Fruit fly (Drosophila melanogaster) whole organism, adult: ENCODE measurements around the gene Hs6st.

ENCODE experiments used
- CG11617 ChIP-seq: fragments of 200-800 bp; sonication (Bioruptor generic); optimal IDR thresholded peaks from 2 replicates; lab custom pipeline; 2017; ENCODE audit warnings: mild to moderate bottlenecking, missing biosample characterization, missing genetic modification reagents, missing genetic modification characterization
- CG12768 ChIP-seq: fragments of 200-800 bp; sonication (Bioruptor generic); optimal IDR thresholded peaks from 2 replicates; lab custom pipeline; 2017; ENCODE audit warnings: missing biosample characterization, missing genetic modification characterization, mild to moderate bottlenecking, moderate library complexity, missing genetic modification reagents
- CG14711 ChIP-seq: fragments of 200-800 bp; sonication (Bioruptor generic); optimal IDR thresholded peaks from 2 replicates; lab custom pipeline; 2018; ENCODE audit warnings: missing biosample characterization, mild to moderate bottlenecking, missing genetic modification characterization, moderate library complexity
- CG1620 ChIP-seq: fragments of 200-800 bp; sonication (Bioruptor generic); optimal IDR thresholded peaks from 2 replicates; lab custom pipeline; 2016; ENCODE audit warnings: missing biosample characterization, missing genetic modification characterization
- CG33017 ChIP-seq: fragments of 200-800 bp; sonication (Bioruptor generic); optimal IDR thresholded peaks from 2 replicates; lab custom pipeline; 2018; ENCODE audit warnings: missing biosample characterization, mild to moderate bottlenecking, missing genetic modification characterization, moderate library complexity
- CG5204 ChIP-seq: fragments of 200-800 bp; sonication (Bioruptor generic); optimal IDR thresholded peaks from 2 replicates; lab custom pipeline; 2016; ENCODE audit warnings: missing biosample characterization, missing genetic modification characterization
- CG7045 ChIP-seq: fragments of 200-800 bp; sonication (Bioruptor generic); optimal IDR thresholded peaks from 2 replicates; lab custom pipeline; 2017; ENCODE audit warnings: missing biosample characterization, mild to moderate bottlenecking, missing genetic modification characterization
- CG7101 ChIP-seq: fragments of 200-800 bp; sonication (Bioruptor generic); optimal IDR thresholded peaks from 2 replicates; lab custom pipeline; 2018; ENCODE audit warnings: missing biosample characterization, mild to moderate bottlenecking, missing genetic modification characterization, moderate library complexity
- Clk ChIP-seq: fragments of 200-800 bp; sonication (Bioruptor generic); optimal IDR thresholded peaks from 2 replicates; lab custom pipeline; 2017; ENCODE audit warnings: missing biosample characterization, missing genetic modification characterization
- Crg-1 ChIP-seq: fragments of 200-800 bp; sonication (Bioruptor generic); optimal IDR thresholded peaks from 2 replicates; lab custom pipeline; 2016; ENCODE audit warnings: missing biosample characterization, missing genetic modification characterization
- Hr96 ChIP-seq: fragments of 200-800 bp; sonication (Bioruptor generic); optimal IDR thresholded peaks from 2 replicates; lab custom pipeline; 2016; ENCODE audit warnings: missing biosample characterization, missing genetic modification characterization
- Mnt ChIP-seq: fragments of 200-800 bp; sonication (Bioruptor generic); optimal IDR thresholded peaks from 2 replicates; lab custom pipeline; 2016; ENCODE audit warnings: missing biosample characterization, mild to moderate bottlenecking, missing genetic modification characterization
- bab1 ChIP-seq: fragments of 200-800 bp; sonication (Bioruptor generic); optimal IDR thresholded peaks from 3 replicates; lab custom pipeline; 2019; ENCODE audit warnings: missing biosample characterization, mild to moderate bottlenecking, missing genetic modification characterization, moderate library complexity
- cic ChIP-seq: fragments of 200-800 bp; sonication (Bioruptor generic); optimal IDR thresholded peaks from 2 replicates; lab custom pipeline; 2017; ENCODE audit warnings: missing biosample characterization, mild to moderate bottlenecking, missing genetic modification characterization, moderate library complexity
- cnc ChIP-seq, 2 experiments: fragments of >200 bp; optimal IDR thresholded peaks; 2 replicates each; lab custom pipeline; 2017
- kay ChIP-seq: fragments of 200-800 bp; sonication (Bioruptor generic); peaks from one replicate; lab custom pipeline; 2016; ENCODE audit warnings: missing biosample characterization, missing genetic modification characterization, borderline replicate concordance
- ovo ChIP-seq: fragments of 200-800 bp; sonication (Bioruptor generic); optimal IDR thresholded peaks from 2 replicates; lab custom pipeline; 2016; ENCODE audit warnings: missing biosample characterization, missing genetic modification characterization
- pad ChIP-seq: fragments of 200-800 bp; sonication (Bioruptor generic); optimal IDR thresholded peaks from 3 replicates; lab custom pipeline; 2017; ENCODE audit warnings: missing biosample characterization, missing genetic modification characterization, mild to moderate bottlenecking, moderate library complexity, missing genetic modification reagents
- tj ChIP-seq: fragments of 200-800 bp; sonication (Bioruptor generic); optimal IDR thresholded peaks from 3 replicates; lab custom pipeline; 2017; ENCODE audit warnings: missing biosample characterization, mild to moderate bottlenecking, missing genetic modification characterization, moderate library complexity
- toe ChIP-seq: fragments of 200-800 bp; sonication (Bioruptor generic); optimal IDR thresholded peaks from 2 replicates; lab custom pipeline; 2016; ENCODE audit warnings: missing biosample characterization, missing genetic modification characterization

Hs6st gene

dm6 chr3R:20008372-20009051 lies at the start of gene Hs6st, which contains the start of gene MED25:
TSS of gene Hs6st (minus strand) at chr3R:20008512.
TSS of gene MED25 (plus strand) at chr3R:20008947.
- no peak for TF ChIP-seq cic (GFP tag; lab: Kevin White, UChicago)
- TF ChIP-seq ovo (GFP tag; lab: Kevin White, UChicago): peak; percentile 8
- peak; percentile 50 for TF ChIP-seq Clk (GFP tag; lab: Kevin White, UChicago)
- peak; percentile 77 for TF ChIP-seq bab1 (GFP tag; lab: Kevin White, UChicago)
- TF ChIP-seq CG14711 (tag; lab: Kevin White, UChicago): peak; percentile 68
- TF ChIP-seq toe (GFP tag; lab: Kevin White, UChicago): peak; percentile 42
- no peak for TF ChIP-seq Crg-1 (GFP tag; lab: Kevin White, UChicago)
- TF ChIP-seq Hr96 (GFP tag; lab: Kevin White, UChicago): no peak
- TF ChIP-seq CG7101 (tag; lab: Kevin White, UChicago): peak; percentile 26
- peak; percentile 40 for TF ChIP-seq pad (GFP tag; lab: Kevin White, UChicago)
- TF ChIP-seq tj: peak; percentile 2
- TF ChIP-seq cnc (optimal IDR thresholded peaks at IDR 0.05; lab: Kevin White, UChicago): no peak
- TF ChIP-seq CG33017: no peak
- no peak for TF ChIP-seq kay (GFP tag; lab: Kevin White, UChicago)
- TF ChIP-seq CG5204 (GFP tag; lab: Kevin White, UChicago): peak; percentile 47
- peak; percentile 41 for TF ChIP-seq CG11617
- peak; percentile 40 for TF ChIP-seq Mnt
- peak; percentile 50 for TF ChIP-seq CG7045 (GFP tag; lab: Kevin White, UChicago)
- TF ChIP-seq CG1620 (GFP tag; lab: Kevin White, UChicago): peak; percentile 17
- TF ChIP-seq CG12768 (GFP tag; lab: Kevin White, UChicago): peak; percentile 72

dm6 chr3R:20057501-20057900 lies 49.2 kb upstream of the Hs6st start, which contains the start of gene mdlc:
TSS of gene mdlc (plus strand) at chr3R:20057748.
- TF ChIP-seq bab1 (GFP tag; lab: Kevin White, UChicago): no peak
- no peak for TF ChIP-seq cnc (optimal IDR thresholded peaks at IDR 0.05; lab: Kevin White, UChicago)
- no peak for TF ChIP-seq CG12768 (GFP tag; lab: Kevin White, UChicago)
- no peak for TF ChIP-seq Crg-1 (GFP tag; lab: Kevin White, UChicago)
- peak; percentile 28 for TF ChIP-seq kay (GFP tag; lab: Kevin White, UChicago)
- no peak for TF ChIP-seq CG14711 (tag; lab: Kevin White, UChicago)
- TF ChIP-seq ovo (GFP tag; lab: Kevin White, UChicago): no peak
- TF ChIP-seq CG1620 (GFP tag; lab: Kevin White, UChicago): no peak
- TF ChIP-seq pad (GFP tag; lab: Kevin White, UChicago): no peak
- TF ChIP-seq toe (GFP tag; lab: Kevin White, UChicago): peak; percentile 0
- TF ChIP-seq CG7101 (tag; lab: Kevin White, UChicago): no peak
- TF ChIP-seq CG7045 (GFP tag; lab: Kevin White, UChicago): no peak
- TF ChIP-seq Clk (GFP tag; lab: Kevin White, UChicago): no peak
- TF ChIP-seq cic (GFP tag; lab: Kevin White, UChicago): no peak
- no peak for TF ChIP-seq tj
- no peak for TF ChIP-seq Hr96 (GFP tag; lab: Kevin White, UChicago)
- TF ChIP-seq CG5204 (GFP tag; lab: Kevin White, UChicago): peak; percentile 7
- peak; percentile 14 for TF ChIP-seq CG11617
- no peak for TF ChIP-seq CG33017
- TF ChIP-seq Mnt: no peak

- TF ChIP-seq cic (GFP tag; lab: Kevin White, UChicago): peak; percentile 10
- TF ChIP-seq CG7045 (GFP tag; lab: Kevin White, UChicago): no peak
- TF ChIP-seq CG1620 (GFP tag; lab: Kevin White, UChicago): no peak
- no peak for TF ChIP-seq CG7101 (tag; lab: Kevin White, UChicago)
- no peak for TF ChIP-seq Mnt
Observed at dm6 chr3R:20055809-20056208, 47.5 kb upstream of the Hs6st start, which contains the start of gene CG17193. TSS of gene CG17193 (minus strand) at chr3R:20056097.

- TF ChIP-seq Crg-1 (GFP tag; lab: Kevin White, UChicago): no peak
- TF ChIP-seq CG7101 (tag; lab: Kevin White, UChicago): no peak
- no peak for TF ChIP-seq CG5204 (GFP tag; lab: Kevin White, UChicago)
- no peak for TF ChIP-seq pad (GFP tag; lab: Kevin White, UChicago)
- no peak for TF ChIP-seq tj
- no peak for TF ChIP-seq CG7045 (GFP tag; lab: Kevin White, UChicago)
- no peak for TF ChIP-seq cnc (optimal IDR thresholded peaks at IDR 0.05; lab: Kevin White, UChicago)
- TF ChIP-seq kay (GFP tag; lab: Kevin White, UChicago): no peak
- no peak for TF ChIP-seq ovo (GFP tag; lab: Kevin White, UChicago)
Observed at dm6 chr3R:20042457-20042856, 34.1 kb upstream of the Hs6st start, which contains the start of the genes CG33934 and Indy-2. TSS of gene CG33934 (plus strand) at chr3R:20042757. TSS of gene Indy-2 (plus strand) at chr3R:20042757.

- TF ChIP-seq bab1 (GFP tag; lab: Kevin White, UChicago): peak; percentile 96
- TF ChIP-seq CG5204 (GFP tag; lab: Kevin White, UChicago): peak; percentile 63
- peak; percentile 87 for TF ChIP-seq Hr96 (GFP tag; lab: Kevin White, UChicago)
- TF ChIP-seq CG12768 (GFP tag; lab: Kevin White, UChicago): peak; percentile 81
- peak; percentile 89 for TF ChIP-seq CG1620 (GFP tag; lab: Kevin White, UChicago)
- peak; percentile 83 for TF ChIP-seq CG14711 (tag; lab: Kevin White, UChicago)
- peak; percentile 72 for TF ChIP-seq toe (GFP tag; lab: Kevin White, UChicago)
- TF ChIP-seq CG33017: peak; percentile 83
- TF ChIP-seq pad (GFP tag; lab: Kevin White, UChicago): peak; percentile 78
- peak; percentile 91 for TF ChIP-seq CG7045 (GFP tag; lab: Kevin White, UChicago)
- TF ChIP-seq tj: peak; percentile 63
- TF ChIP-seq cic (GFP tag; lab: Kevin White, UChicago): peak; percentile 62
- TF ChIP-seq kay (GFP tag; lab: Kevin White, UChicago): no peak
- TF ChIP-seq Clk (GFP tag; lab: Kevin White, UChicago): peak; percentile 22
- peak; percentile 85 for TF ChIP-seq Crg-1 (GFP tag; lab: Kevin White, UChicago)
- TF ChIP-seq ovo (GFP tag; lab: Kevin White, UChicago): peak; percentile 81
- TF ChIP-seq CG7101 (tag; lab: Kevin White, UChicago): peak; percentile 92
- TF ChIP-seq Mnt: peak; percentile 78
- peak; percentile 90 for TF ChIP-seq CG11617
- no peak for TF ChIP-seq cnc (optimal IDR thresholded peaks at IDR 0.05; lab: Kevin White, UChicago)
Observed at dm6 chr3R:20035887-20036286, 27.6 kb upstream of the Hs6st start, which contains the start of gene Regnase-1. TSS of gene Regnase-1 (minus strand) at chr3R:20036056.
